Worm (Caenorhabditis elegans): ENCODE measurements around the gene chmp-7.

The chmp-7 gene

DNA sequence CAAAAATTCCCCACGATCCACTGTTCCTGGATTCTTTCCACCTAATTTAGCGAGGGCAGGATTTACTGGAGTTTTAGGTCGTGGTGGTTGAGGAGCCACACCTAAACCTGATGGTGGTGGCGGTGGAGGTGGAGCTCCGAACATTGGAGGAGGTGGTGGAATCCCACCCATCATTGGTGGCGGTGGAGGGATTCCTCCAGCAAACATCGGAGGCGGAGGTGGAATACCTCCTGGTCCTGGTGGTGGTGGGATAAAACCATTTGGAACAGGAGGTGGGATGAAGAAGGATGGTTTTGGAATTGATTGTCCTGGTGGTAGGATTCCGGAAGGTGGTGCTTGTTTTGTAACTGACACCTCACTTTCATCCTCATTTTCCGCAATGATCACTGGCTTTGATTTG is 15.1 kb downstream of the chmp-7 start:
- TF ChIP-seq hmg-11 (tag; optimal IDR thresholded peaks at IDR 0.05) (no peak), fkh-10 (GFP tag; optimal IDR thresholded peaks at IDR 0.05) (no peak), lin-39 (tag; optimal IDR thresholded peaks at IDR 0.05) (no peak), pqm-1 (tag; optimal IDR thresholded peaks at IDR 0.05) (no peak), egl-5 (tag; optimal IDR thresholded peaks at IDR 0.05) (no peak), nhr-76 (tag; optimal IDR thresholded peaks at IDR 0.05) (no peak), egl-27 (tag; optimal IDR thresholded peaks at IDR 0.05) (no peak), fos-1 (tag; optimal IDR thresholded peaks at IDR 0.05) (no peak), nfya-1 (tag; optimal IDR thresholded peaks at IDR 0.05; ENCODE audit: insufficient read depth) (no peak), skn-1 (tag; optimal IDR thresholded peaks at IDR 0.05) (no peak), aly-2 (tag; optimal IDR thresholded peaks at IDR 0.05) (no peak), ceh-16 (tag; optimal IDR thresholded peaks at IDR 0.05) (no peak), ceh-82 (tag; optimal IDR thresholded peaks at IDR 0.05) (no peak), lsy-12 (tag; optimal IDR thresholded peaks at IDR 0.05) (no peak), jun-1 (tag; optimal IDR thresholded peaks at IDR 0.05) (no peak), nhr-77 (tag; optimal IDR thresholded peaks at IDR 0.05) (no peak), fkh-2 (tag; optimal IDR thresholded peaks at IDR 0.05) (no peak), unc-62 (GFP tag; optimal IDR thresholded peaks at IDR 0.05) (no peak)

- TF ChIP-seq eor-1 (tag; optimal IDR thresholded peaks at IDR 0.05) (no peak), fos-1 (tag; optimal IDR thresholded peaks at IDR 0.05) (no peak), nhr-25 (tag; optimal IDR thresholded peaks at IDR 0.05) (no peak), pqm-1 (tag; optimal IDR thresholded peaks at IDR 0.05) (no peak), mdl-1 (tag; optimal IDR thresholded peaks at IDR 0.05) (no peak), unc-62 (GFP tag; optimal IDR thresholded peaks at IDR 0.05) (no peak), ama-1 (optimal IDR thresholded peaks at IDR 0.05) (no peak), jun-1 (tag; optimal IDR thresholded peaks at IDR 0.05) (no peak), sea-2 (GFP tag; optimal IDR thresholded peaks at IDR 0.05) (no peak), nhr-237 (tag; optimal IDR thresholded peaks at IDR 0.05) (no peak), ceh-28 (tag; optimal IDR thresholded peaks at IDR 0.05) (no peak), nhr-67 (tag; optimal IDR thresholded peaks at IDR 0.05) (no peak), nhr-77 (tag; optimal IDR thresholded peaks at IDR 0.05) (no peak), ceh-82 (tag; optimal IDR thresholded peaks at IDR 0.05) (no peak), nhr-76 (tag; optimal IDR thresholded peaks at IDR 0.05) (no peak), daf-12 (tag; optimal IDR thresholded peaks at IDR 0.05) (no peak)
Observed at ce11 chrII:9070740-9071139, 16.0 kb downstream of the chmp-7 start, which contains the start of gene T24B8.4. Gene T24B8.4 (minus strand): TSS chrII:9070840.

- TF ChIP-seq pqm-1 (tag; optimal IDR thresholded peaks at IDR 0.05) (no peak), nhr-76 (tag; optimal IDR thresholded peaks at IDR 0.05) (no peak), nhr-11 (tag; optimal IDR thresholded peaks at IDR 0.05) (no peak)
Observed at ce11 chrII:9072769-9073168, 18.0 kb downstream of the chmp-7 start.

ce11 chrII:9074492-9074891 is 19.7 kb downstream of the chmp-7 start:
- TF ChIP-seq fos-1 (tag; optimal IDR thresholded peaks at IDR 0.05), result no peak
- no peak for TF ChIP-seq lsy-12 (tag; optimal IDR thresholded peaks at IDR 0.05)
- no peak for TF ChIP-seq ztf-4 (tag; optimal IDR thresholded peaks at IDR 0.05)
- no peak for TF ChIP-seq pqm-1 (tag; optimal IDR thresholded peaks at IDR 0.05)
- no peak for TF ChIP-seq elt-2 (tag; optimal IDR thresholded peaks at IDR 0.05)
- no peak for TF ChIP-seq ceh-28 (tag; optimal IDR thresholded peaks at IDR 0.05)

DNA sequence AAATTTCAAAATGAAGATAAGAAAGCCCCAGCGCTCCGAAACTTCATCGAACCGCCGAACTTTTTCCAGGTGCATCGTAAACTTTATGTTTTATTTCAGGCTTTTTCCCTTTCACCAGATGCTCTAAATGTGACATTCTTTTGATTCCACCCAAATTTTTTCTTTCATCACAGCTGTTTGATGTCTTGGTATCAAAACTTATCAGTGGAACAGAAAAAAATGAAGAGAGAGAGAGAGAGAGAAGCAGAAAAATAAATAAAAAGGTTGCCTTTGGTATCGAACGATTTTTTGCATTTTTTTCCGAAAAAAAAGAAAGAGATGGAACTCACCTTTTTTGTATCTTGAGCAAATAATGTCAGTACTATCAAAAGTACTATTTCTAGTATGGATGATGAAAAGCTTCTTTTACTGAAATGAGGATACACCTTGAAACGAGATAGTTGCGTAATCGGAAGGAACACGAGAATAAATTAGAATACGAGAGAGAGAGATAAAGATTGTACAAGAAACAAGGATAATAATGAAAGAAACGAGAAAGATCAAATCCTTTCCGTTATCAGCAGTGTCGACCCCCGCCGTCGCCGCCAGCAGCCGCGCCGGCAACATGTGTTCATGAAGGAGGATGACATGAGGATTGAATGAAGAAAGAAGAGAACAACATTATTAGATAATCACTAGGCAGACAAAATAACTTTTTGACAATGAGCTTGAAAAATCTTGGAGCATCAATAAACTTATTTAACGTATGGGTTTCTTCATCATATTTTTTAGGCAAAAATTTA is 21.5 kb downstream of the chmp-7 start:
- peak; percentile 60 for TF ChIP-seq pha-4 (tag; optimal IDR thresholded peaks at IDR 0.05)
- TF ChIP-seq aly-2 (tag; optimal IDR thresholded peaks at IDR 0.05), result no peak
- TF ChIP-seq elt-2 (tag; optimal IDR thresholded peaks at IDR 0.05), result peak; percentile 41
- no peak for TF ChIP-seq nhr-77 (tag; optimal IDR thresholded peaks at IDR 0.05)
- TF ChIP-seq unc-62 (GFP tag; optimal IDR thresholded peaks at IDR 0.05), result no peak

DNA sequence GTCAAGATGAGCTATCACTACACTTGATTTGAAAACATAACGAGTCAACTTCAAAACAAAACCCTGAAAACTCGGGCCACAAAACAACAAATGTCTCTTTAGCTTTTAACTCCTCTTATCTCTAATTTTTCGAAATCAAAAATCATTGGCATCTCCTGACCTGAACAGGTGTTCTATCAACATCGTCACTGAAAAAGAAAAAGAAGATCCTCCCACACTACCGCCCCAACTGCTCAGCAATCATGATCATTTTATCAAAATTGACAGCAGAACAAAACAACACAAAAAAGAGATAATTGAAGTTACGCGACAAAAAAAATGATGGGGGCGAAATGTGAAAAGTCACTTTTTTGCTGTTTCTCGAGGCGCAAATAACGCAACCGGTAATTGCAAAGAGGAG is 23.6 kb downstream of the chmp-7 start:
- TF ChIP-seq elt-1 (tag; optimal IDR thresholded peaks at IDR 0.05), result no peak
- TF ChIP-seq nfya-1 (tag; optimal IDR thresholded peaks at IDR 0.05; ENCODE audit: insufficient read depth), result peak; percentile 11
